Worm (Caenorhabditis elegans) whole organism, L1 larva: Measurements from ENCODE around the gene lin-39.
A peak's percentile ranks its signal among the peaks of the same experiment; 100 is the strongest.

Source experiments
- C04F5.9 ChIP-seq: sonication (generic microtip); optimal IDR thresholded peaks from 2 replicates; lab custom pipeline; 2016; ENCODE audit warnings: missing genetic modification characterization, missing compliant biosample characterization
- C34B4.2 ChIP-seq: sonication (generic microtip); optimal IDR thresholded peaks from 2 replicates; lab custom pipeline; 2017; ENCODE audit warnings: mild to moderate bottlenecking, missing genetic modification characterization, missing compliant biosample characterization
- F16B12.6 ChIP-seq: fragments of 150-350 bp; optimal IDR thresholded peaks from 2 replicates; lab custom pipeline; 2014; ENCODE audit warnings: missing biosample characterization, missing genetic modification characterization
- aly-2 ChIP-seq: fragments of 150-350 bp; optimal IDR thresholded peaks from 2 replicates; lab custom pipeline; 2014; ENCODE audit warnings: missing biosample characterization, missing genetic modification characterization
- ama-1 ChIP-seq: fragments of 150-350 bp; optimal IDR thresholded peaks from 2 replicates; lab custom pipeline; 2014
- blmp-1 ChIP-seq: fragments of 150-350 bp; optimal IDR thresholded peaks from 2 replicates; lab custom pipeline; 2014; ENCODE audit warnings: missing biosample characterization, missing genetic modification characterization
- ceh-63 ChIP-seq: fragments of 200-800 bp; sonication (Bioruptor generic); optimal IDR thresholded peaks from 2 replicates; lab custom pipeline; 2018; ENCODE audit warnings: mild to moderate bottlenecking, missing genetic modification characterization, missing compliant biosample characterization
- ceh-90 ChIP-seq: sonication (generic microtip); optimal IDR thresholded peaks from 2 replicates; lab custom pipeline; 2016; ENCODE audit warnings: missing genetic modification characterization, missing compliant biosample characterization
- dpl-1 ChIP-seq, 3 experiments: fragments of 150-350 bp in 2 of 3; sonication (generic microtip) in 1 of 3; optimal IDR thresholded peaks; 2 replicates each; lab custom pipeline; 2014 to 2017; ENCODE audit warnings: missing biosample characterization in 3 of 3, missing genetic modification characterization in 3 of 3, missing genetic modification reagents in 3 of 3
- efl-1 ChIP-seq, 4 experiments: fragments of 150-350 bp; optimal IDR thresholded peaks in 3 of 4; peaks in 1 of 4; 1 replicate in 1 of 4; 2 replicates in 3 of 4; lab custom pipeline; 2014; ENCODE audit warnings: missing biosample characterization in 2 of 4, missing genetic modification characterization in 2 of 4, missing genetic modification reagents in 2 of 4
- egl-27 ChIP-seq, 2 experiments: fragments of 150-350 bp in 1 of 2; sonication (generic microtip); optimal IDR thresholded peaks; 3 replicates each; lab custom pipeline; 2017 to 2018; ENCODE audit warnings: missing biosample characterization in 2 of 2, missing genetic modification characterization in 2 of 2, missing genetic modification reagents in 2 of 2
- elt-3 ChIP-seq, 6 experiments: fragments of 150-350 bp in 1 of 6; sonication (generic microtip); optimal IDR thresholded peaks; 2 replicates each; lab custom pipeline; 2017 to 2018; ENCODE audit warnings: missing biosample characterization in 6 of 6, missing genetic modification characterization in 6 of 6, inconsistent platforms in 1 of 6
- grh-1 ChIP-seq: fragments of 200-800 bp; sonication (Bioruptor generic); IDR thresholded peaks from 2 replicates; pipeline ENCODE4 v1.3.6; 2022; ENCODE audit warnings: missing genetic modification reagents, missing genetic modification characterization, missing compliant biosample characterization
- hlh-17 ChIP-seq: fragments of 200-800 bp; sonication (Bioruptor generic); optimal IDR thresholded peaks from 2 replicates; lab custom pipeline; 2018; ENCODE audit warnings: missing genetic modification characterization, mild to moderate bottlenecking, missing compliant biosample characterization, moderate library complexity, borderline replicate concordance
- lin-14 ChIP-seq: fragments of 200-800 bp; sonication (Bioruptor generic); optimal IDR thresholded peaks from 2 replicates; lab custom pipeline; 2018; ENCODE audit warnings: mild to moderate bottlenecking, missing genetic modification characterization, moderate library complexity, missing compliant biosample characterization
- lin-15B ChIP-seq: fragments of 150-350 bp; sonication (generic microtip); optimal IDR thresholded peaks from 3 replicates; lab custom pipeline; 2014; ENCODE audit warnings: missing biosample characterization, missing genetic modification characterization
- lin-39 ChIP-seq: fragments of 150-350 bp; optimal IDR thresholded peaks from 2 replicates; lab custom pipeline; 2014; ENCODE audit warnings: missing biosample characterization, missing genetic modification reagents, missing genetic modification characterization
- lir-3 ChIP-seq: sonication (generic microtip); optimal IDR thresholded peaks from 2 replicates; lab custom pipeline; 2016; ENCODE audit warnings: mild to moderate bottlenecking, missing genetic modification characterization, moderate library complexity, missing compliant biosample characterization; ENCODE audit not compliant: poor library complexity
- lsy-2 ChIP-seq, 2 experiments: fragments of 150-350 bp; optimal IDR thresholded peaks; 2 replicates each; lab custom pipeline; 2014; ENCODE audit warnings: missing biosample characterization in 2 of 2, missing genetic modification characterization in 2 of 2
- mab-9 ChIP-seq: fragments of 200-800 bp; sonication (Bioruptor generic); IDR thresholded peaks from 2 replicates; pipeline ENCODE4 v1.3.6; 2022; ENCODE audit warnings: missing genetic modification reagents, missing genetic modification characterization, missing compliant biosample characterization
- mep-1 ChIP-seq: fragments of 150-350 bp; optimal IDR thresholded peaks from 2 replicates; lab custom pipeline; 2014; ENCODE audit warnings: missing biosample characterization, missing genetic modification characterization
- nhr-12 ChIP-seq: sonication (generic microtip); optimal IDR thresholded peaks from 2 replicates; lab custom pipeline; 2017; ENCODE audit warnings: missing biosample characterization, missing genetic modification characterization
- nhr-19 ChIP-seq: fragments of 200-800 bp; sonication (Bioruptor generic); conservative IDR thresholded peaks from 2 replicates; pipeline ENCODE4 v1.3.6; 2022; ENCODE audit warnings: missing genetic modification characterization, missing compliant biosample characterization
- nhr-71 ChIP-seq: sonication (generic microtip); optimal IDR thresholded peaks from 2 replicates; lab custom pipeline; 2016; ENCODE audit warnings: mild to moderate bottlenecking, missing genetic modification characterization, moderate library complexity, missing compliant biosample characterization
- nhr-77 ChIP-seq: fragments of 150-350 bp; optimal IDR thresholded peaks from 2 replicates; lab custom pipeline; 2014; ENCODE audit warnings: missing biosample characterization, missing genetic modification characterization
- nhr-85 ChIP-seq: sonication (generic microtip); peaks from one replicate; lab custom pipeline; 2016; ENCODE audit warnings: missing genetic modification characterization, inconsistent platforms, missing compliant biosample characterization
- nhr-90 ChIP-seq: sonication (generic microtip); optimal IDR thresholded peaks from 2 replicates; lab custom pipeline; 2016; ENCODE audit warnings: mild to moderate bottlenecking, missing genetic modification characterization, missing compliant biosample characterization; ENCODE audit not compliant: poor library complexity
- pag-3 ChIP-seq: sonication (generic microtip); optimal IDR thresholded peaks from 2 replicates; lab custom pipeline; 2017; ENCODE audit warnings: missing genetic modification characterization, mild to moderate bottlenecking, missing compliant biosample characterization, antibody characterized with exemption, borderline replicate concordance; ENCODE audit not compliant: insufficient read depth
- pax-3 ChIP-seq: fragments of 200-800 bp; sonication (Bioruptor generic); optimal IDR thresholded peaks from 2 replicates; lab custom pipeline; 2018; ENCODE audit warnings: mild to moderate bottlenecking, missing genetic modification characterization, moderate library complexity, missing compliant biosample characterization
- rnt-1 ChIP-seq: sonication (generic microtip); optimal IDR thresholded peaks from 2 replicates; lab custom pipeline; 2016; ENCODE audit warnings: mild to moderate bottlenecking, missing genetic modification characterization, moderate library complexity, missing compliant biosample characterization
- skn-1 ChIP-seq: fragments of 150-350 bp; optimal IDR thresholded peaks from 2 replicates; lab custom pipeline; 2014; ENCODE audit warnings: missing biosample characterization, missing genetic modification characterization
- snpc-4 ChIP-seq: fragments of 150-350 bp; optimal IDR thresholded peaks from 2 replicates; lab custom pipeline; 2014; ENCODE audit warnings: missing biosample characterization, missing genetic modification characterization
- sptf-1 ChIP-seq: fragments of 150-350 bp; optimal IDR thresholded peaks from 2 replicates; lab custom pipeline; 2014; ENCODE audit warnings: missing biosample characterization, missing genetic modification characterization
- sup-37 ChIP-seq: fragments of 200-800 bp; sonication (Bioruptor generic); optimal IDR thresholded peaks from 2 replicates; lab custom pipeline; 2018; ENCODE audit warnings: mild to moderate bottlenecking, missing genetic modification characterization, missing compliant biosample characterization
- unc-130 ChIP-seq: fragments of 150-350 bp; optimal IDR thresholded peaks from 2 replicates; lab custom pipeline; 2017; ENCODE audit warnings: missing biosample characterization, missing genetic modification characterization, inconsistent platforms
- unc-62 ChIP-seq: fragments of 150-350 bp; optimal IDR thresholded peaks from 2 replicates; lab custom pipeline; 2014; ENCODE audit warnings: missing biosample characterization, missing genetic modification reagents, missing genetic modification characterization
- unc-86 ChIP-seq: sonication (generic microtip); optimal IDR thresholded peaks from 2 replicates; lab custom pipeline; 2016; ENCODE audit warnings: missing genetic modification characterization, missing compliant biosample characterization
- vab-15 ChIP-seq: sonication (generic microtip); optimal IDR thresholded peaks from 2 replicates; lab custom pipeline; 2017; ENCODE audit warnings: missing genotype, mild to moderate bottlenecking, missing genetic modification characterization, missing compliant biosample characterization

Gene lin-39

DNA sequence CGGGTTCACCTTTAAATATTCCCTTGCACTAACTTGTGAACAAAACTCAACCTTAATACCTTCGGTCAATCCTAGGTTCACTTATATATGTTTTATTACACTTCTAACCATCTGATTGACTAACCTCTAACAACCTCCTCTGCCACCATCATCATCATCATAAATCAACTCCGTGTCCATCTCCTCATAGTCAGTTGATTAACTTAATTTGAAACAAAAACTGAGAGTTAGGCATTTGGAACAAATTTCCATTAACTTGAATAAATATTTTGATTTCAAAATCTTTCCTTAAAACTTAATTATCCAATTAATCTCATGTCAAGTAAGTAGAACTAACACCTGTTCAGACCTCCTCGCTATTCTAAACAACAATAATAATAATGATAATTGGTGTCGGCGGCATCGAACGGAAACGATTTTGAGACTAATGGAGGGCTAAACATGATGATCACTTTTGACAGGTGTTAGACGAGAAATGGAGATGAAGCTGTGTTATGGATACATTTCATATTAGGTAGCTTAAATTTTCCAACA lies 17.3 kb upstream of the lin-39 start:
- TF ChIP-seq lin-14 (GFP tag; lab: Kevin White, UChicago) (peak; percentile 4), nhr-71 (peak; percentile 18), elt-3 (tag; optimal IDR thresholded peaks at IDR 0.05; lab: Kevin White, UChicago) (no peak), nhr-12 (no peak), mep-1 (peak; percentile 44), nhr-85 (tag; lab: Kevin White, UChicago) (peak; percentile 55), rnt-1 (peak; percentile 28), sup-37 (no peak), blmp-1 (tag; lab: Kevin White, UChicago) (peak; percentile 6), lin-39 (no peak), lsy-2 (tag; optimal IDR thresholded peaks at IDR 0.05; lab: Kevin White, UChicago) (peak in 1 of 2 experiments; percentile 3), lin-15B (tag; lab: Kevin White, UChicago) (no peak)

DNA sequence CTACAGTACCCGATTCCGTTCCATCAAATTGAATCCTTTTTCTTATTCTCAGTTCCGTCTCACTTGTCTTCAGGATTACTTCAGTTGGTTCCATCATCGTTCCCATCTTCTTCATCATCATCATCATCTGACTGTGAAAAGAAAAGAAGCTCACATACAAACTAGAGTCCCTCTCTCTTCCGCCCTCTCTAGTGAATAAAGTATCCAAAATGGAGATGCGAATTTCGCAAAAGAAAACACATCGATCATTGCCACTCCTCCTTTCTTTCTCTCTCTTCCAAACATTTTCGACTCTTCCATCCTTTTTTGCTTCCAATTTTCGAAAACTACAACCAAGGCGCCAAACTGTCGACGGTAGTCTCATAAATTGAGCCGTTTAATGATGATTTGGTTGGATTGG lies 16.4 kb upstream of the lin-39 start:
- no peak for TF ChIP-seq nhr-19 (GFP tag; lab: Robert Waterston, UW)
- TF ChIP-seq ceh-90 (tag; lab: Kevin White, UChicago), result no peak
- no peak for TF ChIP-seq C04F5.9 (tag; lab: Kevin White, UChicago)
- TF ChIP-seq unc-86 (tag; lab: Kevin White, UChicago), result no peak
- no peak for TF ChIP-seq dpl-1 (GFP tag; optimal IDR thresholded peaks at IDR 0.05; lab: Kevin White, UChicago)
- no peak for TF ChIP-seq ama-1
- no peak for TF ChIP-seq lir-3 (tag; lab: Kevin White, UChicago)
- TF ChIP-seq egl-27 (tag; optimal IDR thresholded peaks at IDR 0.05; lab: Kevin White, UChicago), result no peak
- no peak for TF ChIP-seq unc-130
- TF ChIP-seq grh-1, result no peak
- TF ChIP-seq mep-1, result peak; percentile 31
- TF ChIP-seq elt-3 (tag; optimal IDR thresholded peaks at IDR 0.05; lab: Kevin White, UChicago), result no peak
- no peak for TF ChIP-seq vab-15 (tag; lab: Kevin White, UChicago)
- TF ChIP-seq nhr-90 (tag; lab: Kevin White, UChicago), result no peak
- no peak for TF ChIP-seq snpc-4 (tag; lab: Kevin White, UChicago)
- no peak for TF ChIP-seq sptf-1 (tag; lab: Kevin White, UChicago)
- TF ChIP-seq unc-62 (GFP tag; lab: Kevin White, UChicago), result no peak
- no peak for TF ChIP-seq skn-1
- peak; percentile 25 for TF ChIP-seq blmp-1 (tag; lab: Kevin White, UChicago)
- TF ChIP-seq lin-39, result no peak
- TF ChIP-seq lsy-2 (tag; optimal IDR thresholded peaks at IDR 0.05; lab: Kevin White, UChicago), result peak in 1 of 2 experiments; percentile 27
- no peak for TF ChIP-seq aly-2 (tag; lab: Kevin White, UChicago)
- no peak for TF ChIP-seq F16B12.6
- no peak for TF ChIP-seq efl-1 (optimal IDR thresholded peaks at IDR 0.05; lab: Kevin White, UChicago)
- no peak for TF ChIP-seq efl-1 (GFP tag; optimal IDR thresholded peaks at IDR 0.05 in 1 of 2; lab: Kevin White, UChicago)
- TF ChIP-seq mab-9, result 0 out of 2 replicates have a peak, but pooled peaks have one; percentile 31
- no peak for TF ChIP-seq lin-15B (tag; lab: Kevin White, UChicago)
- peak; percentile 15 for TF ChIP-seq lin-14 (GFP tag; lab: Kevin White, UChicago)
- no peak for TF ChIP-seq ceh-63 (GFP tag; lab: Kevin White, UChicago)
- TF ChIP-seq nhr-77 (tag; lab: Kevin White, UChicago), result no peak
- TF ChIP-seq nhr-71, result peak; percentile 7
- TF ChIP-seq hlh-17, result no peak
- TF ChIP-seq pag-3 (tag; lab: Kevin White, UChicago), result no peak
- TF ChIP-seq, all 84 proteins: peak for 6

DNA sequence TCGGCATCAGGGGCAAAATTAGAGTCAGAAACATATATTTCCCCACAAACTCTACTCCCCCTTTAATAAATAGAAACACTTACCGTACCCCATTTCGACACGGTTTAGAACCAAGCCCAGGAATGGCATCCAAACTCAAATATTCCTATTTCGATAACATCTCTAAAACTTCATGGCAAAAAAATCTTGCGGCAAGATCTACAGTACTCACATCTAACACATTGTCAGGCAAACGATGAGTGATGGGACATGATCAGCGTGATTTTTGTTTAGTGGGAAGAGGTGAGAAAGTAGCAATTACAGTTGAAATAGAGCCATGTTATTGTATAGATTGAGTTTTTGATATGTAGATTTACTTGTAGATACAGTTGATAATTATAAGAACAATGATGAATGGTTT lies 14.5 kb upstream of the lin-39 start:
- peak; percentile 7 for TF ChIP-seq lin-14 (GFP tag; lab: Kevin White, UChicago)
- no peak for TF ChIP-seq pax-3
- TF ChIP-seq lsy-2 (tag; optimal IDR thresholded peaks at IDR 0.05; lab: Kevin White, UChicago), result peak in 1 of 2 experiments; percentile 65
- no peak for TF ChIP-seq F16B12.6
- TF ChIP-seq C34B4.2 (tag; lab: Kevin White, UChicago), result no peak
- no peak for TF ChIP-seq efl-1 (optimal IDR thresholded peaks at IDR 0.05; lab: Kevin White, UChicago)
- TF ChIP-seq efl-1 (GFP tag; optimal IDR thresholded peaks at IDR 0.05 in 1 of 2; lab: Kevin White, UChicago), result peak in 1 of 2 experiments; percentile 46
- peak; percentile 69 for TF ChIP-seq nhr-85 (tag; lab: Kevin White, UChicago)
- no peak for TF ChIP-seq aly-2 (tag; lab: Kevin White, UChicago)
- TF ChIP-seq rnt-1, result peak; percentile 25
